Worm (Caenorhabditis elegans) whole organism, early embryonic: ENCODE results near the gene srv-29.

Experiments used
- F13C5.2 ChIP-seq: sonication (generic microtip); optimal IDR thresholded peaks from 2 replicates; lab custom pipeline; 2017; ENCODE audit warnings: mild to moderate bottlenecking, missing genetic modification characterization, inconsistent platforms, missing compliant biosample characterization
- ama-1 ChIP-seq: fragments of 150-350 bp; optimal IDR thresholded peaks from 2 replicates; lab custom pipeline; 2014
- hmbx-1 ChIP-seq: sonication (generic microtip); optimal IDR thresholded peaks from 2 replicates; lab custom pipeline; 2016; ENCODE audit warnings: mild to moderate bottlenecking, missing genetic modification characterization, missing compliant biosample characterization

DNA sequence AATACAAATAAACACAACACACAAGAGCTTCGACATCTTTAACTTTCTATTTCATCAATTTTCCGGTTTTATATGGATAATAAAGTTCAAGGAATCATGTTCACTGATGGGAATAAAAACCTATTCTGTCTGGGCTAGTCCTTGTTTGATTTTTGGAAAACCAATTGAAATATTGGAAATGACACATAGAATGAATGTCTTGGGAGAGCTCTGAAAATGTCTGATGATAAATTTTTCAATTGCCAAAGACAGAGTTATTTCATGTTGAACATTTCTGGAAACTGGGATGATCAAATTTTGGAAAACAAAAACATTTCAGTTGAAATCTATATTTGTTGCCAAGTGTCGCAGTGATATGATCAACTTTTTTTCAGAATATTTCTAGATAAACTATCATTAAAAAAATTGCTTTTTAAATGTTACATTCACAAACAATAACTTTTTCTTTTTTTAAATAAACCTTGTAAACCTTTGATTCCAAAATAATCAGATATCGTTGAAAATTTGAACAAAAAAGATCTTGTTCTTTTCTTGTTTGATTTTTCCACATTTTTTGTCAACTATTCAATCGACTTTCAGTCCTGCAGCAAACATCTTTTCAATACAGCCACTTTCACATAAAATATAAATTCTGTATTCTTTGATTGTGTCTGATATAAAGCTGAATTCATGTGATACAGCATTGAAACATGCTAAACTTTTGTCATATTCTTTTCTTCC lies 28.7 kb downstream of the srv-29 start, which contains the start of the genes F58F9.6 and F58F9.8:
- TF ChIP-seq ama-1 (no peak), F13C5.2 (tag; lab: Kevin White, UChicago) (no peak), hmbx-1 (tag; lab: Kevin White, UChicago) (no peak)
